Fruit fly (Drosophila melanogaster): Measurements from ENCODE around the gene rdo.

DNA sequence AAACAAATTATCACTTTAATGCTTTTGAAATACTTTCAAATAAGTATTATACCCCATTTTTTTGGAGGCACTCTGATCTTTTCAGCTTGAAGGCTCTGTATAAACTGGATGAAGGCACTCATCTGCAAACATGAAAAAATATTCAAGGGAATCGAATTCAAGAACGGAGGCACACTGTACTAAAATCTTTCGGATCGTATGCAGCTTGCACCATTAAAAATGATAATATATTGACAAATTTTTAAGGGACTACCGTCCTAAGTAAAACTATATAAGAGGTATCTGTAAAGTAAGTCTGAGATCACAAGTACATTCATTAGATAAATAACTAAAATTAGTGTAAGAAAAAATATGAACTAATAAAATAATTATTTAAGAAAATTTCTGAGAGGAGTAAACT is 100.9 kb downstream of the rdo start, which contains the start of gene CG44476:
- TF ChIP-seq Dfd (GFP tag; optimal IDR thresholded peaks at IDR 0.05) (no peak), fru (GFP tag; optimal IDR thresholded peaks at IDR 0.05) (no peak), psq (GFP tag; optimal IDR thresholded peaks at IDR 0.05) (no peak), woc (GFP tag; optimal IDR thresholded peaks at IDR 0.05) (no peak), CG9705 (GFP tag; optimal IDR thresholded peaks at IDR 0.05) (no peak), tai (GFP tag; optimal IDR thresholded peaks at IDR 0.05) (no peak), GATAd (GFP tag; optimal IDR thresholded peaks at IDR 0.05) (no peak), HLH106 (tag; optimal IDR thresholded peaks at IDR 0.05) (no peak), Rel (GFP tag; optimal IDR thresholded peaks at IDR 0.05) (no peak), Rel (tag; optimal IDR thresholded peaks at IDR 0.05) (no peak), br (GFP tag; optimal IDR thresholded peaks at IDR 0.05) (no peak), Abd-B (GFP tag; optimal IDR thresholded peaks at IDR 0.05) (no peak), N (GFP tag; optimal IDR thresholded peaks at IDR 0.05) (no peak), Hr78 (GFP tag; optimal IDR thresholded peaks at IDR 0.05) (no peak), rgr (GFP tag; optimal IDR thresholded peaks at IDR 0.05) (no peak)
